Fruit fly (Drosophila melanogaster) whole organism: ENCODE data around the gene RnpS1.

ENCODE experiments used
- Dll ChIP-seq: fragments of >200 bp; optimal IDR thresholded peaks from 2 replicates; lab custom pipeline; 2017
- pan ChIP-seq: fragments of >200 bp; optimal IDR thresholded peaks from 2 replicates; lab custom pipeline; 2017
- psq ChIP-seq: fragments of >200 bp; optimal IDR thresholded peaks from 2 replicates; lab custom pipeline; 2017
- usp ChIP-seq: fragments of >200 bp; optimal IDR thresholded peaks from 2 replicates; lab custom pipeline; 2017; ENCODE audit warnings: missing biosample characterization, missing genetic modification characterization, mixed read lengths

dm6 chr3R:9510070-9510518 lies 41.7 kb upstream of the RnpS1 start, which contains the start of gene rump:
- TF ChIP-seq pan (lab: Kevin White, UChicago) (no peak), psq (lab: Kevin White, UChicago) (no peak), usp (no peak), Dll (lab: Kevin White, UChicago) (no peak)
